Worm (Caenorhabditis elegans) whole organism, mixed stage, embryonic: ENCODE data around the gene cyn-13.
"Not testable (repeated sequence)": the region's sequence is repeated elsewhere in the genome, so short reads cannot be mapped to it uniquely, and the experiment has no call there.

Experiments
- bed-3 ChIP-seq: fragments of 200-800 bp; sonication (Bioruptor generic); optimal IDR thresholded peaks from 3 replicates; lab custom pipeline; 2018; ENCODE audit warnings: mild to moderate bottlenecking, missing genetic modification characterization, moderate library complexity, missing compliant biosample characterization
- ces-1 ChIP-seq: fragments of 150-350 bp; optimal IDR thresholded peaks from 2 replicates; lab custom pipeline; 2014; ENCODE audit warnings: missing biosample characterization, missing genetic modification reagents, missing genetic modification characterization
- ham-2 ChIP-seq: fragments of 200-800 bp; sonication (Bioruptor generic); optimal IDR thresholded peaks from 2 replicates; lab custom pipeline; 2018; ENCODE audit warnings: mild to moderate bottlenecking, missing genetic modification characterization, missing compliant biosample characterization
- hlh-1 ChIP-seq: fragments of 150-350 bp; optimal IDR thresholded peaks from 2 replicates; lab custom pipeline; 2014; ENCODE audit warnings: missing biosample characterization, missing genetic modification reagents, missing genetic modification characterization
- lin-13 ChIP-seq: fragments of 150-350 bp; optimal IDR thresholded peaks from 2 replicates; lab custom pipeline; 2014; ENCODE audit warnings: missing biosample characterization, missing genetic modification characterization
- lsy-2 ChIP-seq: fragments of 150-350 bp; optimal IDR thresholded peaks from 2 replicates; lab custom pipeline; 2014; ENCODE audit warnings: missing biosample characterization, missing genetic modification characterization
- nhr-237 ChIP-seq: fragments of 150-350 bp; optimal IDR thresholded peaks from 2 replicates; lab custom pipeline; 2014; ENCODE audit warnings: missing biosample characterization, missing genetic modification characterization
- nhr-28 ChIP-seq: fragments of 150-350 bp; optimal IDR thresholded peaks from 2 replicates; lab custom pipeline; 2014; ENCODE audit warnings: missing biosample characterization, missing genetic modification characterization
- pha-4 ChIP-seq: fragments of 150-350 bp; optimal IDR thresholded peaks from 2 replicates; lab custom pipeline; 2018; ENCODE audit warnings: missing biosample characterization, missing genetic modification reagents, missing genetic modification characterization
- tbx-8 ChIP-seq: fragments of 200-800 bp; sonication (Bioruptor generic); optimal IDR thresholded peaks from 2 replicates; lab custom pipeline; 2018; ENCODE audit warnings: mild to moderate bottlenecking, missing genetic modification characterization, moderate library complexity, missing compliant biosample characterization
- unc-62 ChIP-seq: fragments of 150-350 bp; optimal IDR thresholded peaks from 2 replicates; lab custom pipeline; 2014; ENCODE audit warnings: missing biosample characterization, missing genetic modification reagents, missing genetic modification characterization
- ztf-11 ChIP-seq: fragments of 150-350 bp; optimal IDR thresholded peaks from 2 replicates; lab custom pipeline; 2014; ENCODE audit warnings: missing biosample characterization, missing genetic modification characterization

- TF ChIP-seq ces-1 (GFP tag; lab: Kevin White, UChicago); unc-62 (GFP tag; lab: Kevin White, UChicago); nhr-237 (tag; lab: Kevin White, UChicago); lsy-2 (tag; lab: Kevin White, UChicago); lin-13 (tag; lab: Kevin White, UChicago); ztf-11 (tag; lab: Kevin White, UChicago); pha-4; nhr-28 (tag; lab: Kevin White, UChicago); bed-3 (GFP tag; lab: Kevin White, UChicago); tbx-8 (GFP tag; lab: Kevin White, UChicago); hlh-1 (tag; lab: Kevin White, UChicago); ham-2: not testable (repeated sequence)
Observed at ce11 chrIV:17165734-17166133, 49.3 kb upstream of the cyn-13 start, which contains the start of gene skr-8.
